Worm (Caenorhabditis elegans) whole organism, L4 larva: ENCODE results near the gene slc-17.4.

Source experiments
- D1046.2 ChIP-seq: fragments of 200-800 bp; sonication (Bioruptor generic); IDR thresholded peaks from 2 replicates; pipeline ENCODE4 v1.3.6; 2022; ENCODE audit warnings: missing genetic modification characterization, missing compliant biosample characterization
- F10B5.3 ChIP-seq: sonication (generic microtip); optimal IDR thresholded peaks from 2 replicates; lab custom pipeline; 2016; ENCODE audit warnings: mild to moderate bottlenecking, missing genetic modification characterization, missing compliant biosample characterization
- F37D6.2 ChIP-seq: sonication (generic microtip); optimal IDR thresholded peaks from 2 replicates; lab custom pipeline; 2016; ENCODE audit warnings: mild to moderate bottlenecking, missing genetic modification characterization, missing compliant biosample characterization
- F44E2.7 ChIP-seq: fragments of 200-800 bp; sonication (Bioruptor generic); IDR thresholded peaks from 2 replicates; pipeline ENCODE4 v2.1.2; 2022; ENCODE audit warnings: missing genetic modification characterization, missing compliant biosample characterization
- T20F7.1 ChIP-seq: fragments of 200-800 bp; sonication (Bioruptor generic); optimal IDR thresholded peaks from 2 replicates; lab custom pipeline; 2018; ENCODE audit warnings: mild to moderate bottlenecking, missing genetic modification characterization, missing compliant biosample characterization
- T26A8.4 ChIP-seq: fragments of 200-800 bp; sonication (Bioruptor generic); IDR thresholded peaks from 2 replicates; pipeline ENCODE4 v1.3.6; 2022; ENCODE audit warnings: missing genetic modification characterization, missing compliant biosample characterization
- Y105C5A.15 ChIP-seq: fragments of 200-800 bp; sonication (Bioruptor generic); IDR thresholded peaks from 2 replicates; pipeline ENCODE4 v1.3.6; 2022; ENCODE audit warnings: missing genetic modification characterization, missing compliant biosample characterization
- Y48G9A.11 ChIP-seq: fragments of 200-800 bp; sonication (Bioruptor generic); IDR thresholded peaks from 2 replicates; pipeline ENCODE4 v1.3.6; 2022; ENCODE audit warnings: missing genetic modification reagents, missing genetic modification characterization, missing compliant biosample characterization
- ZK337.2 ChIP-seq: fragments of 200-800 bp; sonication (Bioruptor generic); IDR thresholded peaks from 2 replicates; pipeline ENCODE4 v1.3.6; 2022; ENCODE audit warnings: missing genetic modification reagents, missing genetic modification characterization, missing compliant biosample characterization
- aly-2 ChIP-seq: sonication (generic microtip); optimal IDR thresholded peaks from 2 replicates; lab custom pipeline; 2018; ENCODE audit warnings: missing biosample characterization, missing genetic modification characterization
- arid-1 ChIP-seq: fragments of 200-800 bp; sonication (Bioruptor generic); conservative IDR thresholded peaks from 2 replicates; pipeline ENCODE4 v1.3.6; 2022; ENCODE audit warnings: missing genetic modification reagents, missing genetic modification characterization, missing compliant biosample characterization
- ceh-28 ChIP-seq: fragments of 150-350 bp; optimal IDR thresholded peaks from 2 replicates; lab custom pipeline; 2014; ENCODE audit warnings: missing biosample characterization, missing genetic modification reagents, missing genetic modification characterization
- ceh-44 ChIP-seq: fragments of 200-800 bp; sonication (Bioruptor generic); IDR thresholded peaks from 2 replicates; pipeline ENCODE4 v1.3.6; 2022; ENCODE audit warnings: missing genetic modification reagents, missing genetic modification characterization, missing compliant biosample characterization
- ceh-62 ChIP-seq: sonication (generic microtip); optimal IDR thresholded peaks from 2 replicates; lab custom pipeline; 2017; ENCODE audit warnings: missing biosample characterization, missing genetic modification characterization
- ctbp-1 ChIP-seq: fragments of 200-800 bp; sonication (Bioruptor generic); IDR thresholded peaks from 2 replicates; pipeline ENCODE4 v1.3.6; 2022; ENCODE audit warnings: missing genetic modification reagents, missing genetic modification characterization, missing compliant biosample characterization
- daf-16 ChIP-seq, 3 experiments: sonication (generic microtip); optimal IDR thresholded peaks; 2 replicates each; lab custom pipeline; 2016 to 2017; ENCODE audit warnings: missing genetic modification characterization in 3 of 3, missing genetic modification reagents in 3 of 3, mild to moderate bottlenecking in 2 of 3, missing compliant biosample characterization in 2 of 3, missing biosample characterization in 1 of 3, moderate library complexity in 1 of 3
- daf-19 ChIP-seq: fragments of 200-800 bp; sonication (Bioruptor generic); conservative IDR thresholded peaks from 2 replicates; pipeline ENCODE4 v1.3.6; 2022; ENCODE audit warnings: missing genetic modification characterization, missing compliant biosample characterization
- daf-8 ChIP-seq: fragments of 200-800 bp; sonication (Bioruptor generic); IDR thresholded peaks from 2 replicates; pipeline ENCODE4 v1.3.6; 2022; ENCODE audit warnings: missing genetic modification characterization, missing compliant biosample characterization
- dmd-6 ChIP-seq: fragments of 200-800 bp; sonication (Bioruptor generic); IDR thresholded peaks from 2 replicates; pipeline ENCODE4 v1.3.6; 2022; ENCODE audit warnings: missing genetic modification reagents, missing genetic modification characterization, missing compliant biosample characterization
- dmd-9 ChIP-seq: fragments of 200-800 bp; sonication (Bioruptor generic); IDR thresholded peaks from 2 replicates; pipeline ENCODE4 v1.3.6; 2022; ENCODE audit warnings: missing genetic modification reagents, missing genetic modification characterization, missing compliant biosample characterization
- egl-27 ChIP-seq: sonication (generic microtip); optimal IDR thresholded peaks from 3 replicates; lab custom pipeline; 2017; ENCODE audit warnings: missing biosample characterization, missing genetic modification reagents, missing genetic modification characterization
- fos-1 ChIP-seq: fragments of 150-350 bp; optimal IDR thresholded peaks from 2 replicates; lab custom pipeline; 2014; ENCODE audit warnings: missing biosample characterization, missing genetic modification characterization
- hlh-30 ChIP-seq: sonication (generic microtip); optimal IDR thresholded peaks from 2 replicates; lab custom pipeline; 2017; ENCODE audit warnings: antibody characterized with exemption, mild to moderate bottlenecking, missing genetic modification characterization, missing compliant biosample characterization; ENCODE audit not compliant: insufficient read depth
- hmg-1.1 ChIP-seq: fragments of 200-800 bp; sonication (Bioruptor generic); IDR thresholded peaks from 2 replicates; pipeline ENCODE4 v1.3.6; 2022; ENCODE audit warnings: missing genetic modification reagents, missing genetic modification characterization, missing compliant biosample characterization
- lim-7 ChIP-seq: fragments of 200-800 bp; sonication (Bioruptor generic); IDR thresholded peaks from 2 replicates; pipeline ENCODE4 v1.3.6; 2022; ENCODE audit warnings: missing genetic modification characterization, missing compliant biosample characterization
- lin-15B ChIP-seq: fragments of 150-350 bp; sonication (generic microtip); optimal IDR thresholded peaks from 3 replicates; lab custom pipeline; 2014; ENCODE audit warnings: missing biosample characterization, missing genetic modification characterization
- lin-29 ChIP-seq: fragments of 200-800 bp; sonication (Bioruptor generic); IDR thresholded peaks from 2 replicates; pipeline ENCODE4 v1.3.6; 2022; ENCODE audit warnings: missing genetic modification reagents, missing genetic modification characterization, missing compliant biosample characterization
- lir-3 ChIP-seq: sonication (generic microtip); optimal IDR thresholded peaks from 2 replicates; lab custom pipeline; 2016; ENCODE audit warnings: mild to moderate bottlenecking, missing genetic modification characterization, missing compliant biosample characterization
- madf-9 ChIP-seq: fragments of 200-800 bp; sonication (Bioruptor generic); conservative IDR thresholded peaks from 2 replicates; pipeline ENCODE4 v1.3.6; 2022; ENCODE audit warnings: missing genetic modification reagents, missing genetic modification characterization, missing compliant biosample characterization
- mdt-29 ChIP-seq: fragments of 200-800 bp; sonication (Bioruptor generic); IDR thresholded peaks from 2 replicates; pipeline ENCODE4 v1.3.6; 2022; ENCODE audit warnings: missing genetic modification reagents, missing genetic modification characterization, missing compliant biosample characterization
- mxl-3 ChIP-seq: fragments of 200-800 bp; sonication (Bioruptor generic); optimal IDR thresholded peaks from 2 replicates; lab custom pipeline; 2018; ENCODE audit warnings: mild to moderate bottlenecking, missing genetic modification characterization, missing compliant biosample characterization
- nhr-237 ChIP-seq: sonication (generic microtip); optimal IDR thresholded peaks from 2 replicates; lab custom pipeline; 2017; ENCODE audit warnings: missing biosample characterization, missing genetic modification characterization
- nhr-28 ChIP-seq: fragments of 150-350 bp; optimal IDR thresholded peaks from 2 replicates; lab custom pipeline; 2014; ENCODE audit warnings: missing biosample characterization, missing genetic modification characterization
- nhr-41 ChIP-seq: fragments of 200-800 bp; sonication (Bioruptor generic); IDR thresholded peaks from 2 replicates; pipeline ENCODE4 v1.3.6; 2022; ENCODE audit warnings: missing genetic modification reagents, missing genetic modification characterization, missing compliant biosample characterization
- nhr-48 ChIP-seq: sonication (generic microtip); optimal IDR thresholded peaks from 2 replicates; lab custom pipeline; 2016; ENCODE audit warnings: mild to moderate bottlenecking, missing genetic modification characterization, missing compliant biosample characterization
- nhr-6 ChIP-seq: fragments of 150-350 bp; optimal IDR thresholded peaks from 2 replicates; lab custom pipeline; 2014; ENCODE audit warnings: missing biosample characterization, missing genetic modification characterization
- nhr-77 ChIP-seq: fragments of 150-350 bp; optimal IDR thresholded peaks from 2 replicates; lab custom pipeline; 2014; ENCODE audit warnings: missing biosample characterization, missing genetic modification characterization
- rbr-2 ChIP-seq: sonication (generic microtip); optimal IDR thresholded peaks from 2 replicates; lab custom pipeline; 2016; ENCODE audit warnings: missing genotype, missing genetic modification characterization, missing compliant biosample characterization
- saeg-2 ChIP-seq: fragments of 200-800 bp; sonication (Bioruptor generic); IDR thresholded peaks from 2 replicates; pipeline ENCODE4 v1.3.6; 2022; ENCODE audit warnings: missing genetic modification reagents, missing genetic modification characterization, missing compliant biosample characterization
- sdz-12 ChIP-seq: fragments of 200-800 bp; sonication (Bioruptor generic); optimal IDR thresholded peaks from 2 replicates; lab custom pipeline; 2018; ENCODE audit warnings: mild to moderate bottlenecking, missing genetic modification characterization, missing compliant biosample characterization
- set-16 ChIP-seq: fragments of 200-800 bp; sonication (Bioruptor generic); IDR thresholded peaks from 2 replicates; pipeline ENCODE4 v1.3.6; 2022; ENCODE audit warnings: missing genetic modification reagents, missing genetic modification characterization, missing compliant biosample characterization
- skn-1 ChIP-seq: fragments of 150-350 bp; optimal IDR thresholded peaks from 2 replicates; lab custom pipeline; 2014; ENCODE audit warnings: missing biosample characterization, missing genetic modification characterization
- snpc-1.2 ChIP-seq: fragments of 200-800 bp; sonication (Bioruptor generic); IDR thresholded peaks from 2 replicates; pipeline ENCODE4 v1.3.6; 2022; ENCODE audit warnings: missing genetic modification reagents, missing genetic modification characterization, missing compliant biosample characterization
- spr-3 ChIP-seq: fragments of 200-800 bp; sonication (Bioruptor generic); optimal IDR thresholded peaks from 2 replicates; lab custom pipeline; 2018; ENCODE audit warnings: mild to moderate bottlenecking, missing genetic modification characterization, missing compliant biosample characterization
- tra-1 ChIP-seq: fragments of 200-800 bp; sonication (Bioruptor generic); IDR thresholded peaks from 2 replicates; pipeline ENCODE4 v1.3.6; 2022; ENCODE audit warnings: missing genetic modification reagents, missing genetic modification characterization, missing compliant biosample characterization
- unc-130 ChIP-seq: sonication (generic microtip); optimal IDR thresholded peaks from 2 replicates; lab custom pipeline; 2016; ENCODE audit warnings: missing genetic modification reagents, missing genetic modification characterization, missing compliant biosample characterization
- unc-39 ChIP-seq: sonication (generic microtip); optimal IDR thresholded peaks from 2 replicates; lab custom pipeline; 2017; ENCODE audit warnings: missing biosample characterization, missing genetic modification characterization
- vab-7 ChIP-seq: fragments of 200-800 bp; sonication (Bioruptor generic); IDR thresholded peaks from 2 replicates; pipeline ENCODE4 v1.3.6; 2022; ENCODE audit warnings: missing genetic modification reagents, missing genetic modification characterization, missing compliant biosample characterization
- zfp-2 ChIP-seq: sonication (generic microtip); optimal IDR thresholded peaks from 2 replicates; lab custom pipeline; 2016; ENCODE audit warnings: mild to moderate bottlenecking, missing genetic modification characterization, missing compliant biosample characterization
- zip-2 ChIP-seq: fragments of 150-350 bp; optimal IDR thresholded peaks from 2 replicates; lab custom pipeline; 2014; ENCODE audit warnings: missing biosample characterization, missing genetic modification characterization
- ztf-11 ChIP-seq: fragments of 150-350 bp; optimal IDR thresholded peaks from 2 replicates; lab custom pipeline; 2014; ENCODE audit warnings: missing biosample characterization, missing genetic modification characterization
- ztf-7 ChIP-seq: fragments of 150-350 bp; optimal IDR thresholded peaks from 2 replicates; lab custom pipeline; 2014; ENCODE audit warnings: missing biosample characterization, missing genetic modification characterization

The slc-17.4 gene

ce11 chrIV:17278363-17278762 lies 13.2 kb downstream of the slc-17.4 start (continued):
- no peak for TF ChIP-seq unc-39 (tag; lab: Kevin White, UChicago)
- TF ChIP-seq saeg-2 (GFP tag; lab: Robert Waterston, UW), result peak; percentile 88
- TF ChIP-seq D1046.2 (GFP tag; lab: Robert Waterston, UW), result peak; percentile 95
- peak; percentile 85 for TF ChIP-seq unc-130
- TF ChIP-seq ceh-44 (GFP tag; lab: Robert Waterston, UW), result peak; percentile 50; the same call in 1 of the 2 replicates
- no peak for TF ChIP-seq aly-2 (tag; lab: Kevin White, UChicago)
- peak; percentile 19 for TF ChIP-seq ceh-28 (tag; lab: Kevin White, UChicago)
- peak; percentile 98 for TF ChIP-seq rbr-2 (tag; lab: Kevin White, UChicago)
- peak; percentile 100 for TF ChIP-seq mdt-29 (GFP tag; lab: Robert Waterston, UW)
- peak; percentile 78 for TF ChIP-seq F10B5.3 (tag; lab: Kevin White, UChicago)
- TF ChIP-seq mxl-3 (GFP tag; lab: Kevin White, UChicago), result peak; percentile 32
- no peak for TF ChIP-seq ceh-62 (tag; lab: Kevin White, UChicago)
- TF ChIP-seq Y105C5A.15 (GFP tag; lab: Robert Waterston, UW), result peak; percentile 50; the same call in 1 of the 2 replicates
- peak; percentile 92 for TF ChIP-seq nhr-28
- TF ChIP-seq lir-3 (tag; lab: Kevin White, UChicago), result no peak
- TF ChIP-seq lin-15B (tag; lab: Kevin White, UChicago), result no peak
- TF ChIP-seq skn-1 (tag; lab: Kevin White, UChicago), result peak; percentile 76
- peak; percentile 92 for TF ChIP-seq nhr-48
- TF ChIP-seq hmg-1.1, result peak; percentile 98
- TF ChIP-seq tra-1, result peak; percentile 97
- TF ChIP-seq madf-9 (GFP tag; lab: Robert Waterston, UW), result peak; percentile 88
- TF ChIP-seq lin-29 (GFP tag; lab: Robert Waterston, UW), result peak; percentile 87
- peak; percentile 63 for TF ChIP-seq ztf-7 (tag; lab: Kevin White, UChicago)
- peak; percentile 97 for TF ChIP-seq dmd-6 (GFP tag; lab: Robert Waterston, UW)
- peak; percentile 85 for TF ChIP-seq hlh-30 (tag; lab: Kevin White, UChicago)
- TF ChIP-seq snpc-1.2 (GFP tag; lab: Robert Waterston, UW), result peak; percentile 89
- TF ChIP-seq arid-1 (GFP tag; lab: Robert Waterston, UW), result peak; percentile 75
- TF ChIP-seq F37D6.2, result peak; percentile 95
- TF ChIP-seq F44E2.7, result 0 out of 2 replicates have a peak, but pooled peaks have one; percentile 57
- peak; percentile 65 for TF ChIP-seq set-16 (GFP tag; lab: Robert Waterston, UW)
- TF ChIP-seq T20F7.1 (GFP tag; lab: Kevin White, UChicago), result peak; percentile 90
- peak; percentile 92 for TF ChIP-seq dmd-9 (GFP tag; lab: Robert Waterston, UW)
- TF ChIP-seq fos-1 (tag; lab: Kevin White, UChicago), result peak; percentile 62
- no peak for TF ChIP-seq egl-27 (tag; lab: Kevin White, UChicago)
- peak; percentile 76 for TF ChIP-seq nhr-6 (tag; lab: Kevin White, UChicago)
- TF ChIP-seq zfp-2 (tag; lab: Kevin White, UChicago), result peak; percentile 86
- no peak for TF ChIP-seq lim-7 (GFP tag; lab: Robert Waterston, UW)
- peak; percentile 91 for TF ChIP-seq T26A8.4
- TF ChIP-seq daf-16 (GFP tag; optimal IDR thresholded peaks at IDR 0.05; lab: Kevin White, UChicago), result peak; percentile 10 to 80
- peak; percentile 39 for TF ChIP-seq daf-16 (tag; optimal IDR thresholded peaks at IDR 0.05; lab: Kevin White, UChicago)
- TF ChIP-seq spr-3 (GFP tag; lab: Kevin White, UChicago), result peak; percentile 81
- peak; percentile 88 for TF ChIP-seq zip-2 (tag; lab: Kevin White, UChicago)
- peak; percentile 92 for TF ChIP-seq vab-7
- 0 out of 2 replicates have a peak, but pooled peaks have one; percentile 32 for TF ChIP-seq ZK337.2 (GFP tag; lab: Robert Waterston, UW)
- TF ChIP-seq ztf-11 (tag; lab: Kevin White, UChicago), result no peak
- TF ChIP-seq nhr-237, result peak; percentile 22
- TF ChIP-seq Y48G9A.11 (GFP tag; lab: Robert Waterston, UW), result peak; percentile 86
- TF ChIP-seq nhr-77 (tag; lab: Kevin White, UChicago), result peak; percentile 98
- peak; percentile 90 for TF ChIP-seq daf-19 (GFP tag; lab: Robert Waterston, UW)
- TF ChIP-seq nhr-41 (GFP tag; lab: Robert Waterston, UW), result peak; percentile 81
- peak; percentile 88 for TF ChIP-seq ctbp-1 (GFP tag; lab: Robert Waterston, UW)
- TF ChIP-seq daf-8 (GFP tag; lab: Robert Waterston, UW), result 0 out of 2 replicates have a peak, but pooled peaks have one; percentile 46
- peak; percentile 96 for TF ChIP-seq sdz-12 (GFP tag; lab: Kevin White, UChicago)
